Worm (Caenorhabditis elegans) whole organism, L3 larva: ENCODE data around the gene flp-13.

Source experiments
- nhr-11 ChIP-seq: fragments of 150-350 bp; optimal IDR thresholded peaks from 2 replicates; lab custom pipeline; 2014; ENCODE audit warnings: missing biosample characterization, missing genetic modification characterization
- snpc-4 ChIP-seq: fragments of 150-350 bp; optimal IDR thresholded peaks from 2 replicates; lab custom pipeline; 2014; ENCODE audit warnings: missing biosample characterization, missing genetic modification characterization

- TF ChIP-seq snpc-4 = no peak
- no peak for TF ChIP-seq nhr-11 (tag; lab: Kevin White, UChicago)
These were observed 47.8 kb downstream of the flp-13 start for ce11 chrIV:7650433-7650832.
